Fruit fly (Drosophila melanogaster) whole organism, embryonic: ENCODE data around the gene Nrd1.

Experiments used
- Abd-B ChIP-seq: fragments of 200-800 bp; sonication (Bioruptor generic); optimal IDR thresholded peaks from 2 replicates; lab custom pipeline; 2018; ENCODE audit warnings: missing biosample characterization, mild to moderate bottlenecking, missing genetic modification characterization, moderate library complexity
- Aef1 ChIP-seq: fragments of 200-800 bp; sonication (Bioruptor generic); IDR thresholded peaks from 3 replicates; pipeline ENCODE4 v1.3.6; 2022; ENCODE audit warnings: missing biosample characterization, missing genetic modification characterization
- Atf-2 ChIP-seq: fragments of 200-800 bp; sonication (Bioruptor generic); optimal IDR thresholded peaks from 2 replicates; lab custom pipeline; 2016; ENCODE audit warnings: missing biosample characterization, missing genetic modification characterization
- B-H1 ChIP-seq: fragments of 200-800 bp; sonication (Bioruptor generic); IDR thresholded peaks from 3 replicates; pipeline ENCODE4 v1.3.6; 2022; ENCODE audit warnings: missing biosample characterization, missing genetic modification characterization
- CG10267 ChIP-seq: fragments of 200-800 bp; sonication (Bioruptor generic); optimal IDR thresholded peaks from 2 replicates; lab custom pipeline; 2018; ENCODE audit warnings: missing biosample characterization, mild to moderate bottlenecking, missing genetic modification characterization, moderate library complexity
- CG10366 ChIP-seq: fragments of 200-800 bp; sonication (Bioruptor generic); IDR thresholded peaks from 2 replicates; pipeline ENCODE4 v1.3.6; 2022; ENCODE audit warnings: missing biosample characterization, missing genetic modification characterization
- CG11093 ChIP-seq: fragments of 200-800 bp; sonication (Bioruptor generic); IDR thresholded peaks from 3 replicates; pipeline ENCODE4 v1.3.6; 2022; ENCODE audit warnings: missing biosample characterization, missing genetic modification characterization
- CG11695 ChIP-seq: fragments of 200-800 bp; sonication (Bioruptor generic); IDR thresholded peaks from 3 replicates; pipeline ENCODE4 v1.3.6; 2022; ENCODE audit warnings: missing biosample characterization, missing genetic modification characterization
- CG12219 ChIP-seq: fragments of 200-800 bp; sonication (Bioruptor generic); optimal IDR thresholded peaks from 3 replicates; lab custom pipeline; 2018; ENCODE audit warnings: missing biosample characterization, mild to moderate bottlenecking, missing genetic modification characterization
- CG13624 ChIP-seq: fragments of 200-800 bp; sonication (Bioruptor generic); optimal IDR thresholded peaks from 2 replicates; lab custom pipeline; 2016; ENCODE audit warnings: missing biosample characterization, missing genetic modification characterization
- CG15011 ChIP-seq: fragments of 200-800 bp; sonication (Bioruptor generic); optimal IDR thresholded peaks from 3 replicates; lab custom pipeline; 2018; ENCODE audit warnings: missing biosample characterization, mild to moderate bottlenecking, missing genetic modification characterization
- CG2678 ChIP-seq: fragments of 200-800 bp; sonication (Bioruptor generic); optimal IDR thresholded peaks from 3 replicates; lab custom pipeline; 2019; ENCODE audit warnings: missing biosample characterization, mild to moderate bottlenecking, missing genetic modification characterization, moderate library complexity
- CG31441 ChIP-seq: fragments of 200-800 bp; sonication (Bioruptor generic); IDR thresholded peaks from 2 replicates; pipeline ENCODE4 v1.3.6; 2022; ENCODE audit warnings: missing biosample characterization, missing genetic modification characterization
- CG43689 ChIP-seq: fragments of 200-800 bp; sonication (Bioruptor generic); IDR thresholded peaks from 2 replicates; pipeline ENCODE4 v1.3.6; 2022; ENCODE audit warnings: missing biosample characterization, missing genetic modification characterization
- CG8478 ChIP-seq: fragments of >200 bp; optimal IDR thresholded peaks from 2 replicates; lab custom pipeline; 2018
- CG9797 ChIP-seq: fragments of 200-800 bp; sonication (Bioruptor generic); optimal IDR thresholded peaks from 3 replicates; lab custom pipeline; 2018; ENCODE audit warnings: missing biosample characterization, mild to moderate bottlenecking, missing genetic modification characterization
- CG9817 ChIP-seq: fragments of 200-800 bp; sonication (Bioruptor generic); optimal IDR thresholded peaks from 2 replicates; lab custom pipeline; 2018; ENCODE audit warnings: missing biosample characterization, mild to moderate bottlenecking, missing genetic modification characterization, moderate library complexity
- CG9876 ChIP-seq: fragments of 200-800 bp; sonication (Bioruptor generic); optimal IDR thresholded peaks from 2 replicates; lab custom pipeline; 2016; ENCODE audit warnings: missing biosample characterization, missing genetic modification characterization
- CHES-1-like ChIP-seq: fragments of 200-800 bp; sonication (Bioruptor generic); optimal IDR thresholded peaks from 2 replicates; lab custom pipeline; 2016; ENCODE audit warnings: missing biosample characterization, missing genetic modification characterization
- CkIIα-i1 ChIP-seq: fragments of 200-800 bp; sonication (Bioruptor generic); IDR thresholded peaks from 2 replicates; pipeline ENCODE4 v1.3.6; 2022; ENCODE audit warnings: missing biosample characterization, missing genetic modification characterization
- Dip3 ChIP-seq: fragments of 200-800 bp; sonication (Bioruptor generic); optimal IDR thresholded peaks from 3 replicates; lab custom pipeline; 2016; ENCODE audit warnings: missing biosample characterization, missing genetic modification characterization
- HmgZ ChIP-seq: fragments of 200-800 bp; sonication (Bioruptor generic); optimal IDR thresholded peaks from 2 replicates; lab custom pipeline; 2018; ENCODE audit warnings: missing biosample characterization, mild to moderate bottlenecking, missing genetic modification characterization
- Hmx ChIP-seq: fragments of 200-800 bp; sonication (Bioruptor generic); optimal IDR thresholded peaks from 2 replicates; lab custom pipeline; 2016; ENCODE audit warnings: missing biosample characterization, missing genetic modification characterization
- Hr51 ChIP-seq, 2 experiments: fragments of 200-800 bp; sonication (Bioruptor generic); optimal IDR thresholded peaks; 2 replicates in 1 of 2; 3 replicates in 1 of 2; lab custom pipeline; 2016 to 2018; ENCODE audit warnings: missing biosample characterization in 2 of 2, missing genetic modification characterization in 2 of 2, mild to moderate bottlenecking in 1 of 2, moderate library complexity in 1 of 2
- Med ChIP-seq: fragments of 200-800 bp; sonication (Bioruptor generic); peaks from one replicate; lab custom pipeline; 2016; ENCODE audit warnings: missing biosample characterization, missing genetic modification characterization, mild to moderate bottlenecking, inconsistent platforms, moderate library complexity
- PHDP ChIP-seq: fragments of 200-800 bp; sonication (Bioruptor generic); optimal IDR thresholded peaks from 3 replicates; lab custom pipeline; 2018; ENCODE audit warnings: missing biosample characterization, mild to moderate bottlenecking, missing genetic modification characterization, moderate library complexity
- Stat92E ChIP-seq, 3 experiments: fragments of >200 bp in 2 of 3; fragments of 200-800 bp in 1 of 3; sonication (Bioruptor generic) in 1 of 3; optimal IDR thresholded peaks; 2 replicates each; lab custom pipeline; 2017 to 2019; ENCODE audit warnings: missing biosample characterization in 3 of 3, missing genetic modification characterization in 3 of 3, mild to moderate bottlenecking in 1 of 3, moderate library complexity in 1 of 3
- abd-A ChIP-seq: fragments of 200-800 bp; sonication (Bioruptor generic); optimal IDR thresholded peaks from 3 replicates; lab custom pipeline; 2019; ENCODE audit warnings: missing biosample characterization, mild to moderate bottlenecking, missing genetic modification characterization, moderate library complexity
- ato ChIP-seq: fragments of 200-800 bp; sonication (Bioruptor generic); IDR thresholded peaks from 2 replicates; pipeline ENCODE4 v1.3.6; 2022; ENCODE audit warnings: missing biosample characterization, missing genetic modification characterization; ENCODE audit not compliant: partially characterized antibody
- cato ChIP-seq: fragments of 200-800 bp; sonication (Bioruptor generic); optimal IDR thresholded peaks from 2 replicates; lab custom pipeline; 2016; ENCODE audit warnings: missing biosample characterization, missing genetic modification characterization, borderline replicate concordance
- chif ChIP-seq, 2 experiments: fragments of 200-800 bp; sonication (Bioruptor generic); optimal IDR thresholded peaks; 3 replicates each; lab custom pipeline; 2016; ENCODE audit warnings: missing biosample characterization in 2 of 2, missing genetic modification characterization in 2 of 2
- dan ChIP-seq: fragments of 200-800 bp; sonication (Bioruptor generic); IDR thresholded peaks from 2 replicates; pipeline ENCODE4 v1.3.6; 2022; ENCODE audit warnings: missing biosample characterization, missing genetic modification characterization
- danr ChIP-seq: fragments of 200-800 bp; sonication (Bioruptor generic); IDR thresholded peaks from 2 replicates; pipeline ENCODE4 v1.3.6; 2022; ENCODE audit warnings: missing biosample characterization, missing genetic modification characterization
- dimm ChIP-seq: fragments of 200-800 bp; sonication (Bioruptor generic); IDR thresholded peaks from 2 replicates; pipeline ENCODE4 v1.3.6; 2022; ENCODE audit warnings: missing biosample characterization, missing genetic modification characterization
- exex ChIP-seq: fragments of 200-800 bp; sonication (Bioruptor generic); optimal IDR thresholded peaks from 4 replicates; lab custom pipeline; 2018; ENCODE audit warnings: missing biosample characterization, mild to moderate bottlenecking, missing genetic modification characterization, moderate library complexity
- fru ChIP-seq: fragments of >200 bp; optimal IDR thresholded peaks from 2 replicates; lab custom pipeline; 2017
- fu2 ChIP-seq: fragments of 200-800 bp; sonication (Bioruptor generic); optimal IDR thresholded peaks from 2 replicates; lab custom pipeline; 2016; ENCODE audit warnings: missing biosample characterization, missing genetic modification characterization
- gt ChIP-seq: fragments of 200-800 bp; sonication (Bioruptor generic); IDR thresholded peaks from 2 replicates; pipeline ENCODE4 v1.3.6; 2022; ENCODE audit warnings: missing biosample characterization, missing genetic modification characterization
- h ChIP-seq: fragments of >200 bp; optimal IDR thresholded peaks from 2 replicates; lab custom pipeline; 2017
- her ChIP-seq: fragments of 200-800 bp; sonication (Bioruptor generic); optimal IDR thresholded peaks from 2 replicates; lab custom pipeline; 2016; ENCODE audit warnings: missing biosample characterization, missing genetic modification characterization
- knrl ChIP-seq: fragments of 200-800 bp; sonication (Bioruptor generic); IDR thresholded peaks from 3 replicates; pipeline ENCODE4 v1.3.6; 2022; ENCODE audit warnings: missing biosample characterization, missing genetic modification characterization; ENCODE audit not compliant: partially characterized antibody
- lbe ChIP-seq: fragments of 200-800 bp; sonication (Bioruptor generic); optimal IDR thresholded peaks from 2 replicates; lab custom pipeline; 2016; ENCODE audit warnings: missing biosample characterization, mild to moderate bottlenecking, missing genetic modification characterization
- otp ChIP-seq: fragments of 200-800 bp; sonication (Bioruptor generic); IDR thresholded peaks from 3 replicates; pipeline ENCODE4, ENCODE4 v1.3.6; 2022; ENCODE audit warnings: missing biosample characterization, missing genetic modification characterization
- p53 ChIP-seq: fragments of 200-800 bp; sonication (Bioruptor generic); optimal IDR thresholded peaks from 2 replicates; lab custom pipeline; 2016; ENCODE audit warnings: missing biosample characterization, missing genetic modification characterization
- pho ChIP-seq: fragments of 200-800 bp; sonication (Bioruptor generic); optimal IDR thresholded peaks from 2 replicates; lab custom pipeline; 2016; ENCODE audit warnings: missing biosample characterization, missing genetic modification characterization
- pita ChIP-seq: fragments of 200-800 bp; sonication (Bioruptor generic); optimal IDR thresholded peaks from 2 replicates; lab custom pipeline; 2017; ENCODE audit warnings: missing biosample characterization, mild to moderate bottlenecking, missing genetic modification characterization
- sim ChIP-seq: fragments of 200-800 bp; sonication (Bioruptor generic); IDR thresholded peaks from 2 replicates; pipeline ENCODE4 v1.3.6; 2022; ENCODE audit warnings: missing biosample characterization, missing genetic modification characterization
- tna ChIP-seq: fragments of 200-800 bp; sonication (Bioruptor generic); IDR thresholded peaks from 2 replicates; pipeline ENCODE4 v1.3.6; 2022; ENCODE audit warnings: missing biosample characterization, missing genetic modification characterization; ENCODE audit not compliant: partially characterized antibody
- zen ChIP-seq: fragments of 200-800 bp; sonication (Bioruptor generic); optimal IDR thresholded peaks from 3 replicates; lab custom pipeline; 2018; ENCODE audit warnings: missing biosample characterization, mild to moderate bottlenecking, missing genetic modification characterization, moderate library complexity

The Nrd1 gene

dm6 chrX:11818047-11818766 is 50.5 kb downstream of the Nrd1 start (continued):
- peak; percentile 83 for TF ChIP-seq abd-A
- TF ChIP-seq CG43689 (GFP tag; lab: Robert Waterston, UW) = peak; percentile 84
- no peak for TF ChIP-seq fru (lab: Kevin White, UChicago)
- TF ChIP-seq CG12219 (GFP tag; lab: Kevin White, UChicago) = peak; percentile 96
- TF ChIP-seq CG10366 (GFP tag; lab: Robert Waterston, UW) = peak; percentile 95
- peak; percentile 74 for TF ChIP-seq exex (tag; lab: Kevin White, UChicago)
- peak; percentile 92 to 97 for TF ChIP-seq Hr51 (GFP tag; optimal IDR thresholded peaks at IDR 0.05; lab: Kevin White, UChicago)
- peak; percentile 96 for TF ChIP-seq CHES-1-like (GFP tag; lab: Kevin White, UChicago)
- peak; percentile 95 for TF ChIP-seq HmgZ (tag; lab: Kevin White, UChicago)
- peak; percentile 95 for TF ChIP-seq fu2 (GFP tag; lab: Kevin White, UChicago)
- TF ChIP-seq pho (GFP tag; lab: Kevin White, UChicago) = peak; percentile 93
- TF ChIP-seq ato (GFP tag; lab: Robert Waterston, UW) = no peak
- no peak for TF ChIP-seq CG8478 (lab: Kevin White, UChicago)
- peak; percentile 83 for TF ChIP-seq gt (GFP tag; lab: Robert Waterston, UW)
- peak; percentile 95 to 96 for TF ChIP-seq chif (GFP tag; optimal IDR thresholded peaks at IDR 0.05; lab: Kevin White, UChicago)
- TF ChIP-seq CG2678 = peak; percentile 95
- peak; percentile 91 for TF ChIP-seq CG13624 (GFP tag; lab: Kevin White, UChicago)
- peak; percentile 95 for TF ChIP-seq otp (GFP tag; lab: Robert Waterston, UW)
- 0 out of 2 replicates have a peak, but pooled peaks have one; percentile 53 for TF ChIP-seq CkIIα-i1 (GFP tag; lab: Robert Waterston, UW)
- peak; percentile 86 for TF ChIP-seq dimm (GFP tag; lab: Robert Waterston, UW)
- peak; percentile 96 for TF ChIP-seq PHDP (tag; lab: Kevin White, UChicago)
- peak; percentile 16 for TF ChIP-seq CG9797

dm6 chrX:11817183-11817972 is 51.3 kb downstream of the Nrd1 start:
- TF ChIP-seq knrl (no peak), CG11695 (GFP tag; lab: Robert Waterston, UW) (no peak), pita (no peak), dan (no peak), Dip3 (GFP tag; lab: Kevin White, UChicago) (no peak), CG10267 (tag; lab: Kevin White, UChicago) (no peak), Stat92E (GFP tag; optimal IDR thresholded peaks at IDR 0.05; lab: Kevin White, UChicago) (no peak), lbe (no peak), Aef1 (peak; percentile 81), danr (no peak), Abd-B (GFP tag; lab: Kevin White, UChicago) (no peak), Hmx (GFP tag; lab: Kevin White, UChicago) (no peak), tna (GFP tag; lab: Robert Waterston, UW) (no peak), CG15011 (GFP tag; lab: Kevin White, UChicago) (no peak), cato (GFP tag; lab: Kevin White, UChicago) (no peak), sim (GFP tag; lab: Robert Waterston, UW) (no peak), CG9817 (tag; lab: Kevin White, UChicago) (no peak), p53 (GFP tag; lab: Kevin White, UChicago) (no peak), CG9876 (no peak), Med (GFP tag; lab: Kevin White, UChicago) (peak; percentile 50), zen (tag; lab: Kevin White, UChicago) (no peak), CG11093 (GFP tag; lab: Robert Waterston, UW) (no peak), her (GFP tag; lab: Kevin White, UChicago) (no peak), B-H1 (GFP tag; lab: Robert Waterston, UW) (no peak), h (lab: Kevin White, UChicago) (no peak), CG31441 (GFP tag; lab: Robert Waterston, UW) (no peak), Atf-2 (GFP tag; lab: Kevin White, UChicago) (no peak)
